Worm (Caenorhabditis elegans) whole organism, L1 larva: Measurements from ENCODE around the gene nlp-35.

Experiments
- elt-3 ChIP-seq, 6 experiments: fragments of 150-350 bp in 1 of 6; sonication (generic microtip); optimal IDR thresholded peaks; 2 replicates each; lab custom pipeline; 2017 to 2018; ENCODE audit warnings: missing biosample characterization in 6 of 6, missing genetic modification characterization in 6 of 6, inconsistent platforms in 1 of 6
- mep-1 ChIP-seq: fragments of 150-350 bp; optimal IDR thresholded peaks from 2 replicates; lab custom pipeline; 2014; ENCODE audit warnings: missing biosample characterization, missing genetic modification characterization
- pqm-1 ChIP-seq: sonication (generic microtip); optimal IDR thresholded peaks from 3 replicates; lab custom pipeline; 2017; ENCODE audit warnings: missing biosample characterization, missing genetic modification characterization
- snpc-4 ChIP-seq: fragments of 150-350 bp; optimal IDR thresholded peaks from 2 replicates; lab custom pipeline; 2014; ENCODE audit warnings: missing biosample characterization, missing genetic modification characterization

DNA sequence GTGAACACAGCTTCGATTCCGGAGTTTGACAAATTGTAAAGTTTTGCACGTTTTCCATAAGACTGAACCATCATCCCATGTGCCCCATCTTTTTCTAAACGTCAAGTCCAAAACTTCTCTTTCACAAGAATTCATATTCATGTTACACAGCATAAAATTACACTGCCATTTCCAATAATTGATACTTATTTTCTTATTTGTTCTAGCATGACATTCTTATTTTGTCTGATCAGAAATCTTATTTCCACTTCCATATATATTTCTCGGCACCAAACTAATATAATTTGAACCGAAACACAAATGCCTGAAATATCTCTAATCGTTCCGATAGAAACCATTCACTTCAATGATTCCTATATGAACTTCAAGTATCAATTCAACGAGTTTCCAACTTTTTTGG lies 32.8 kb downstream of the nlp-35 start, which contains the start of gene sru-2:
- no peak for TF ChIP-seq elt-3 (tag; optimal IDR thresholded peaks at IDR 0.05; lab: Kevin White, UChicago)
- TF ChIP-seq pqm-1 (tag; lab: Kevin White, UChicago): no peak
- no peak for TF ChIP-seq mep-1 (tag; lab: Kevin White, UChicago)
- TF ChIP-seq snpc-4 (tag; lab: Kevin White, UChicago): no peak
